Fruit fly (Drosophila melanogaster) whole organism, embryonic: ENCODE measurements around the gene CG2006.

Experiments
- Adf1 ChIP-seq: fragments of 200-800 bp; sonication (Bioruptor generic); IDR thresholded peaks from 2 replicates; pipeline ENCODE4 v1.3.6; 2022; ENCODE audit warnings: missing biosample characterization, missing genetic modification characterization
- CG10321 ChIP-seq: fragments of 200-800 bp; sonication (Bioruptor generic); IDR thresholded peaks from 2 replicates; pipeline ENCODE4 v1.3.6; 2022; ENCODE audit warnings: missing biosample characterization, missing genetic modification characterization
- CG10366 ChIP-seq: fragments of 200-800 bp; sonication (Bioruptor generic); IDR thresholded peaks from 2 replicates; pipeline ENCODE4 v1.3.6; 2022; ENCODE audit warnings: missing biosample characterization, missing genetic modification characterization
- CG10543 ChIP-seq: fragments of 200-800 bp; sonication (Bioruptor generic); optimal IDR thresholded peaks from 3 replicates; lab custom pipeline; 2017; ENCODE audit warnings: missing biosample characterization, mild to moderate bottlenecking, missing genetic modification characterization, moderate library complexity
- CG11456 ChIP-seq: fragments of 200-800 bp; sonication (Bioruptor generic); IDR thresholded peaks from 3 replicates; pipeline ENCODE4 v1.3.6; 2022; ENCODE audit warnings: missing biosample characterization, missing genetic modification characterization
- CG12071 ChIP-seq: fragments of 200-800 bp; sonication (Bioruptor generic); optimal IDR thresholded peaks from 3 replicates; lab custom pipeline; 2018; ENCODE audit warnings: missing biosample characterization, mild to moderate bottlenecking, missing genetic modification characterization
- CG12391 ChIP-seq: fragments of 200-800 bp; sonication (Bioruptor generic); optimal IDR thresholded peaks from 3 replicates; lab custom pipeline; 2018; ENCODE audit warnings: missing biosample characterization, mild to moderate bottlenecking, missing genetic modification characterization, moderate library complexity
- CG13287 ChIP-seq: fragments of 200-800 bp; sonication (Bioruptor generic); IDR thresholded peaks from 2 replicates; pipeline ENCODE4 v1.3.6; 2022; ENCODE audit warnings: missing biosample characterization, missing genetic modification characterization; ENCODE audit not compliant: partially characterized antibody
- CG15514 ChIP-seq: fragments of 200-800 bp; sonication (Bioruptor generic); optimal IDR thresholded peaks from 3 replicates; lab custom pipeline; 2017; ENCODE audit warnings: missing biosample characterization, missing genetic modification characterization, mild to moderate bottlenecking, moderate library complexity, missing genetic modification reagents
- CG15601 ChIP-seq: fragments of 200-800 bp; sonication (Bioruptor generic); optimal IDR thresholded peaks from 3 replicates; lab custom pipeline; 2019; ENCODE audit warnings: missing biosample characterization, mild to moderate bottlenecking, missing genetic modification characterization, moderate library complexity
- CG32772 ChIP-seq: fragments of 200-800 bp; sonication (Bioruptor generic); IDR thresholded peaks from 2 replicates; pipeline ENCODE4 v1.3.6; 2022; ENCODE audit warnings: missing biosample characterization, missing genetic modification characterization
- CG6272 ChIP-seq: fragments of 200-800 bp; sonication (Bioruptor generic); IDR thresholded peaks from 2 replicates; pipeline ENCODE4 v1.3.6; 2022; ENCODE audit warnings: missing biosample characterization, missing genetic modification characterization
- CG6854 ChIP-seq: fragments of 200-800 bp; sonication (Bioruptor generic); optimal IDR thresholded peaks from 3 replicates; lab custom pipeline; 2017; ENCODE audit warnings: missing biosample characterization, mild to moderate bottlenecking, missing genetic modification characterization
- CG8290 ChIP-seq, 3 experiments: fragments of 200-800 bp; sonication (Bioruptor generic); optimal IDR thresholded peaks; 2 replicates each; lab custom pipeline; 2016 to 2019; ENCODE audit warnings: missing biosample characterization in 3 of 3, missing genetic modification characterization in 3 of 3, mild to moderate bottlenecking in 2 of 3, moderate library complexity in 1 of 3
- CG9437 ChIP-seq: fragments of 200-800 bp; sonication (Bioruptor generic); optimal IDR thresholded peaks from 2 replicates; lab custom pipeline; 2018; ENCODE audit warnings: missing biosample characterization, mild to moderate bottlenecking, missing genetic modification characterization
- CG9797 ChIP-seq: fragments of 200-800 bp; sonication (Bioruptor generic); optimal IDR thresholded peaks from 3 replicates; lab custom pipeline; 2018; ENCODE audit warnings: missing biosample characterization, mild to moderate bottlenecking, missing genetic modification characterization
- CG9932 ChIP-seq: fragments of 200-800 bp; sonication (Bioruptor generic); IDR thresholded peaks from 2 replicates; pipeline ENCODE4 v1.3.6; 2022; ENCODE audit warnings: missing biosample characterization, missing genetic modification characterization
- D19A ChIP-seq: fragments of 200-800 bp; optimal IDR thresholded peaks from 3 replicates; lab custom pipeline; 2019; ENCODE audit warnings: missing biosample characterization, mild to moderate bottlenecking, missing genetic modification characterization, moderate library complexity
- Dll ChIP-seq: fragments of 200-800 bp; sonication (Bioruptor generic); IDR thresholded peaks from 4 replicates; pipeline ENCODE4 v1.3.6; 2022; ENCODE audit warnings: missing biosample characterization, missing genetic modification characterization; ENCODE audit not compliant: partially characterized antibody
- Doc2 ChIP-seq: fragments of 200-800 bp; sonication (Bioruptor generic); IDR thresholded peaks from 2 replicates; pipeline ENCODE4 v1.3.6; 2022; ENCODE audit warnings: missing biosample characterization, missing genetic modification characterization
- Drgx ChIP-seq: fragments of 200-800 bp; sonication (Bioruptor generic); IDR thresholded peaks from 2 replicates; pipeline ENCODE4 v1.3.6; 2022; ENCODE audit warnings: missing biosample characterization, missing genetic modification characterization
- Gsc ChIP-seq: fragments of 200-800 bp; sonication (Bioruptor generic); IDR thresholded peaks from 2 replicates; pipeline ENCODE4 v1.3.6; 2022; ENCODE audit warnings: missing biosample characterization, missing genetic modification characterization
- HmgZ ChIP-seq: fragments of 200-800 bp; sonication (Bioruptor generic); optimal IDR thresholded peaks from 2 replicates; lab custom pipeline; 2018; ENCODE audit warnings: missing biosample characterization, mild to moderate bottlenecking, missing genetic modification characterization
- Hr51 ChIP-seq, 2 experiments: fragments of 200-800 bp; sonication (Bioruptor generic); optimal IDR thresholded peaks; 2 replicates in 1 of 2; 3 replicates in 1 of 2; lab custom pipeline; 2016 to 2018; ENCODE audit warnings: missing biosample characterization in 2 of 2, missing genetic modification characterization in 2 of 2, mild to moderate bottlenecking in 1 of 2, moderate library complexity in 1 of 2
- Med ChIP-seq: fragments of 200-800 bp; sonication (Bioruptor generic); peaks from one replicate; lab custom pipeline; 2016; ENCODE audit warnings: missing biosample characterization, missing genetic modification characterization, mild to moderate bottlenecking, inconsistent platforms, moderate library complexity
- Opbp ChIP-seq: fragments of 200-800 bp; sonication (Bioruptor generic); IDR thresholded peaks from 3 replicates; pipeline ENCODE4 v1.3.6; 2022; ENCODE audit warnings: missing biosample characterization, missing genetic modification characterization; ENCODE audit not compliant: partially characterized antibody
- Optix ChIP-seq: fragments of 200-800 bp; sonication (Bioruptor generic); IDR thresholded peaks from 3 replicates; pipeline ENCODE4 v1.3.6; 2022; ENCODE audit warnings: missing biosample characterization, missing genetic modification characterization
- Side ChIP-seq: fragments of 200-800 bp; sonication (Bioruptor generic); optimal IDR thresholded peaks from 2 replicates; lab custom pipeline; 2016; ENCODE audit warnings: missing biosample characterization, missing genetic modification characterization
- Stat92E ChIP-seq, 3 experiments: fragments of >200 bp in 2 of 3; fragments of 200-800 bp in 1 of 3; sonication (Bioruptor generic) in 1 of 3; optimal IDR thresholded peaks; 2 replicates each; lab custom pipeline; 2017 to 2019; ENCODE audit warnings: missing biosample characterization in 3 of 3, missing genetic modification characterization in 3 of 3, mild to moderate bottlenecking in 1 of 3, moderate library complexity in 1 of 3
- Vsx1 ChIP-seq: fragments of 200-800 bp; sonication (Bioruptor generic); optimal IDR thresholded peaks from 2 replicates; lab custom pipeline; 2017; ENCODE audit warnings: missing biosample characterization, mild to moderate bottlenecking, missing genetic modification characterization, missing genetic modification reagents
- bbx ChIP-seq: fragments of 200-800 bp; sonication (Bioruptor generic); IDR thresholded peaks from 2 replicates; pipeline ENCODE4 v1.3.6; 2022; ENCODE audit warnings: missing biosample characterization, missing genetic modification characterization; ENCODE audit not compliant: partially characterized antibody
- chinmo ChIP-seq: fragments of 200-800 bp; sonication (Bioruptor generic); IDR thresholded peaks from 4 replicates; pipeline ENCODE4 v1.3.6; 2022; ENCODE audit warnings: missing biosample characterization, missing genetic modification characterization; ENCODE audit not compliant: partially characterized antibody
- ci ChIP-seq: fragments of 200-800 bp; sonication (Bioruptor generic); IDR thresholded peaks from 3 replicates; pipeline ENCODE4 v1.3.6; 2022; ENCODE audit warnings: missing biosample characterization, missing genetic modification characterization
- croc ChIP-seq: fragments of 200-800 bp; sonication (Bioruptor generic); conservative IDR thresholded peaks from 3 replicates; pipeline ENCODE4 v1.3.6; 2022; ENCODE audit warnings: missing biosample characterization, missing genetic modification characterization
- ftz-f1 ChIP-seq: fragments of 200-800 bp; sonication (Bioruptor generic); optimal IDR thresholded peaks from 2 replicates; lab custom pipeline; 2016; ENCODE audit warnings: missing biosample characterization, missing genetic modification characterization
- gsb ChIP-seq: fragments of 200-800 bp; sonication (Bioruptor generic); IDR thresholded peaks from 2 replicates; pipeline ENCODE4 v1.3.6; 2022; ENCODE audit warnings: missing biosample characterization, missing genetic modification characterization
- gt ChIP-seq: fragments of 200-800 bp; sonication (Bioruptor generic); IDR thresholded peaks from 2 replicates; pipeline ENCODE4 v1.3.6; 2022; ENCODE audit warnings: missing biosample characterization, missing genetic modification characterization
- her ChIP-seq: fragments of 200-800 bp; sonication (Bioruptor generic); optimal IDR thresholded peaks from 2 replicates; lab custom pipeline; 2016; ENCODE audit warnings: missing biosample characterization, missing genetic modification characterization
- ind ChIP-seq: fragments of 200-800 bp; sonication (Bioruptor generic); optimal IDR thresholded peaks from 3 replicates; lab custom pipeline; 2016; ENCODE audit warnings: missing biosample characterization, missing genetic modification characterization
- inv ChIP-seq: fragments of 200-800 bp; sonication (Bioruptor generic); IDR thresholded peaks from 2 replicates; pipeline ENCODE4 v1.3.6; 2022; ENCODE audit warnings: missing biosample characterization, missing genetic modification characterization; ENCODE audit not compliant: partially characterized antibody
- knrl ChIP-seq: fragments of 200-800 bp; sonication (Bioruptor generic); IDR thresholded peaks from 3 replicates; pipeline ENCODE4 v1.3.6; 2022; ENCODE audit warnings: missing biosample characterization, missing genetic modification characterization; ENCODE audit not compliant: partially characterized antibody
- mam ChIP-seq: fragments of 200-800 bp; sonication (Bioruptor generic); optimal IDR thresholded peaks from 3 replicates; lab custom pipeline; 2016; ENCODE audit warnings: missing biosample characterization, missing genetic modification characterization
- otp ChIP-seq: fragments of 200-800 bp; sonication (Bioruptor generic); IDR thresholded peaks from 3 replicates; pipeline ENCODE4, ENCODE4 v1.3.6; 2022; ENCODE audit warnings: missing biosample characterization, missing genetic modification characterization
- so ChIP-seq: fragments of 200-800 bp; sonication (Bioruptor generic); IDR thresholded peaks from 3 replicates; pipeline ENCODE4 v1.3.6; 2022; ENCODE audit warnings: missing biosample characterization, missing genetic modification characterization
- stwl ChIP-seq: fragments of 200-800 bp; sonication (Bioruptor generic); optimal IDR thresholded peaks from 3 replicates; lab custom pipeline; 2018; ENCODE audit warnings: missing biosample characterization, mild to moderate bottlenecking, missing genetic modification characterization, moderate library complexity
- tna ChIP-seq: fragments of 200-800 bp; sonication (Bioruptor generic); IDR thresholded peaks from 2 replicates; pipeline ENCODE4 v1.3.6; 2022; ENCODE audit warnings: missing biosample characterization, missing genetic modification characterization; ENCODE audit not compliant: partially characterized antibody
- unc-4 ChIP-seq: fragments of 200-800 bp; sonication (Bioruptor generic); IDR thresholded peaks from 2 replicates; pipeline ENCODE4 v1.3.6; 2022; ENCODE audit warnings: missing biosample characterization, missing genetic modification characterization; ENCODE audit not compliant: partially characterized antibody
- wek ChIP-seq: fragments of 200-800 bp; sonication (Bioruptor generic); optimal IDR thresholded peaks from 3 replicates; lab custom pipeline; 2018; ENCODE audit warnings: missing biosample characterization, mild to moderate bottlenecking, missing genetic modification characterization, moderate library complexity

The CG2006 gene

dm6 chr3R:29503406-29504116 lies 14.3 kb downstream of the CG2006 start, which contains the start of gene Trc8 (continued):
- TF ChIP-seq CG9797 (GFP tag; lab: Kevin White, UChicago) (peak; percentile 38), Adf1 (GFP tag; lab: Robert Waterston, UW) (peak; percentile 87), CG13287 (GFP tag; lab: Robert Waterston, UW) (peak; percentile 90), D19A (tag; lab: Kevin White, UChicago) (no peak), CG6272 (GFP tag; lab: Robert Waterston, UW) (peak; percentile 43; the same call in 1 of the 2 replicates), stwl (tag; lab: Kevin White, UChicago) (peak; percentile 96), Hr51 (GFP tag; optimal IDR thresholded peaks at IDR 0.05; lab: Kevin White, UChicago) (no peak), CG10366 (no peak), knrl (GFP tag; lab: Robert Waterston, UW) (peak; percentile 82), CG10321 (GFP tag; lab: Robert Waterston, UW) (no peak), CG10543 (no peak), unc-4 (GFP tag; lab: Robert Waterston, UW) (peak; percentile 79), ind (GFP tag; lab: Kevin White, UChicago) (no peak), inv (peak; percentile 74), CG32772 (no peak), CG11456 (GFP tag; lab: Robert Waterston, UW) (0 out of 3 replicates have a peak, but pooled peaks have one; percentile 30), Doc2 (no peak), CG15601 (tag; lab: Kevin White, UChicago) (peak; percentile 27), Gsc (GFP tag; lab: Robert Waterston, UW) (no peak), tna (GFP tag; lab: Robert Waterston, UW) (peak; percentile 90), Stat92E (GFP tag; optimal IDR thresholded peaks at IDR 0.05; lab: Kevin White, UChicago) (peak in 1 of 3 experiments; percentile 8), HmgZ (tag; lab: Kevin White, UChicago) (peak; percentile 34), Med (peak; percentile 74), CG9437 (GFP tag; lab: Kevin White, UChicago) (no peak), Optix (GFP tag; lab: Robert Waterston, UW) (no peak), CG9932 (no peak), otp (GFP tag; lab: Robert Waterston, UW) (no peak), ci (GFP tag; lab: Robert Waterston, UW) (peak; percentile 69; the same call in 2 of the 3 replicates), Vsx1 (GFP tag; lab: Kevin White, UChicago) (no peak), mam (no peak), bbx (peak; percentile 92), CG6854 (peak; percentile 51), so (GFP tag; lab: Robert Waterston, UW) (0 out of 3 replicates have a peak, but pooled peaks have one; percentile 13), Side (GFP tag; lab: Kevin White, UChicago) (peak; percentile 14), croc (GFP tag; lab: Robert Waterston, UW) (no peak), her (GFP tag; lab: Kevin White, UChicago) (peak; percentile 42), Dll (GFP tag; lab: Robert Waterston, UW) (peak; percentile 88), gsb (no peak), Drgx (GFP tag; lab: Robert Waterston, UW) (no peak), ftz-f1 (GFP tag; lab: Kevin White, UChicago) (peak; percentile 33), Opbp (GFP tag; lab: Robert Waterston, UW) (peak; percentile 93), CG12391 (tag; lab: Kevin White, UChicago) (peak; percentile 16), CG12071 (no peak), CG15514 (GFP tag; lab: Kevin White, UChicago) (peak; percentile 65), wek (GFP tag; lab: Kevin White, UChicago) (no peak), chinmo (GFP tag; lab: Robert Waterston, UW) (peak; percentile 91; the same call in 3 of the 4 replicates), CG8290 (GFP tag; optimal IDR thresholded peaks at IDR 0.05; lab: Kevin White, UChicago) (no peak), CG8290 (tag; optimal IDR thresholded peaks at IDR 0.05; lab: Kevin White, UChicago) (no peak), gt (GFP tag; lab: Robert Waterston, UW) (no peak)
